Fruit fly (Drosophila melanogaster): ENCODE data around the gene Ufd4.

- TF ChIP-seq Myc (optimal IDR thresholded peaks at IDR 0.05) (no peak), h (optimal IDR thresholded peaks at IDR 0.05) (no peak), Sin3A (optimal IDR thresholded peaks at IDR 0.05) (no peak), psq (optimal IDR thresholded peaks at IDR 0.05) (no peak), ttk (optimal IDR thresholded peaks at IDR 0.05) (no peak), insv (optimal IDR thresholded peaks at IDR 0.05) (no peak)
Observed at dm6 chr2L:10276436-10276835, 15.7 kb downstream of the Ufd4 start.
